Fruit fly (Drosophila melanogaster) whole organism, embryonic: Measurements from ENCODE around the gene rgn.

Source experiments
- Atf-2 ChIP-seq: fragments of 200-800 bp; sonication (Bioruptor generic); optimal IDR thresholded peaks from 2 replicates; lab custom pipeline; 2016; ENCODE audit warnings: missing biosample characterization, missing genetic modification characterization
- CG10431 ChIP-seq: fragments of 200-800 bp; sonication (Bioruptor generic); optimal IDR thresholded peaks from 3 replicates; lab custom pipeline; 2018; ENCODE audit warnings: missing biosample characterization, mild to moderate bottlenecking, missing genetic modification characterization
- CG17912 ChIP-seq: fragments of 200-800 bp; sonication (Bioruptor generic); optimal IDR thresholded peaks from 2 replicates; lab custom pipeline; 2018; ENCODE audit warnings: missing biosample characterization, mild to moderate bottlenecking, missing genetic modification characterization
- Jarid2 ChIP-seq: fragments of 200-800 bp; sonication (Bioruptor generic); optimal IDR thresholded peaks from 3 replicates; lab custom pipeline; 2017; ENCODE audit warnings: mild to moderate bottlenecking, missing biosample characterization, missing genetic modification reagents, missing genetic modification characterization
- NC2β ChIP-seq: fragments of 200-800 bp; sonication (Bioruptor generic); optimal IDR thresholded peaks from 2 replicates; lab custom pipeline; 2016; ENCODE audit warnings: missing biosample characterization, missing genetic modification characterization
- emc ChIP-seq: fragments of 200-800 bp; sonication (Bioruptor generic); optimal IDR thresholded peaks from 2 replicates; lab custom pipeline; 2016; ENCODE audit warnings: missing biosample characterization, missing genetic modification characterization
- h ChIP-seq: fragments of >200 bp; optimal IDR thresholded peaks from 2 replicates; lab custom pipeline; 2017
- scrt ChIP-seq: fragments of 200-800 bp; sonication (Bioruptor generic); optimal IDR thresholded peaks from 2 replicates; lab custom pipeline; 2018; ENCODE audit warnings: missing biosample characterization, mild to moderate bottlenecking, missing genetic modification characterization, moderate library complexity
- sob ChIP-seq: fragments of 200-800 bp; sonication (Bioruptor generic); IDR thresholded peaks from 2 replicates; pipeline ENCODE4 v1.3.6; 2022; ENCODE audit warnings: missing biosample characterization, missing genetic modification characterization
- tna ChIP-seq: fragments of 200-800 bp; sonication (Bioruptor generic); IDR thresholded peaks from 2 replicates; pipeline ENCODE4 v1.3.6; 2022; ENCODE audit warnings: missing biosample characterization, missing genetic modification characterization; ENCODE audit not compliant: partially characterized antibody
- trem ChIP-seq: fragments of 200-800 bp; optimal IDR thresholded peaks from 3 replicates; lab custom pipeline; 2019; ENCODE audit warnings: missing biosample characterization, mild to moderate bottlenecking, missing genetic modification characterization, moderate library complexity

DNA sequence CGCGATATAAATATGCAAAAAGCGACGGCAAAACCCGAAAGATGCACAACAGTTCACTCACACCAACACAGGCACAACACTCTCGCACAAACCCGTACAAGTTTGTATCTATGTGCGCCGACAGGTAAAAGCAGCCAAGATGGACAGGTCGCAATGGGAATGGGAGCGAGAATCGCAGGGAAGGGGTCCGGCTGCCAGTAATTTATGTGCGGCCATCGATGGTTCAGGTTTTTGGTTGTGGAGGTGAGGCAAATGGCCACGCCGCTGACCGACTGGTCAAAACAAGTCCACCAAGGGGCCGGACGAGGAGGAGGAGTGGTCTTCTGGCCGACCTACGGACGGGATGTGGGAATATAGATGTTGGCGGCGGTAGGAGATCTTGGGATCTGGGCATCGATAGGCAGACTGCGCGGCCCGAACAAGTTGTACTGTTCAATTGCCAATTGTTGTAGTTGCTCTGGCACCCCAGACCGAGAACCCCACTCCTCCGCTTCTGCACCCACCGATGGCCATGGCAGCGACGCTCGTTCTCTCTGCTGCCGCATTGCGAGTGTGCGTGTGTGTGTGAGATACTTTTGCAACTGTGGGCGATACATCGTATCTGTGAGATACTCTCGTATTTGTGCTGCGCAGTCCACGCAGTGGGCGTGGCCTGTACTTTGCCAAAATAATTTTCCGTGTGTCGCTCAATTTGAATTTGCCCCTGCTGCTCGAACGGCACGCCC lies 78.0 kb downstream of the rgn start:
- peak; percentile 39 for TF ChIP-seq Jarid2
- TF ChIP-seq CG17912 (GFP tag; lab: Kevin White, UChicago): no peak
- no peak for TF ChIP-seq Atf-2 (GFP tag; lab: Kevin White, UChicago)
- no peak for TF ChIP-seq emc (GFP tag; lab: Kevin White, UChicago)
- no peak for TF ChIP-seq scrt
- no peak for TF ChIP-seq CG10431
- no peak for TF ChIP-seq h
- no peak for TF ChIP-seq trem
- TF ChIP-seq sob (GFP tag; lab: Robert Waterston, UW): no peak
- no peak for TF ChIP-seq NC2β
- no peak for TF ChIP-seq tna (GFP tag; lab: Robert Waterston, UW)
